Fruit fly (Drosophila melanogaster) whole organism, wandering third instar larva: Measurements from ENCODE around the gene Atg5.

Experiments
- Abd-B ChIP-seq: fragments of >200 bp; optimal IDR thresholded peaks from 2 replicates; lab custom pipeline; 2017; ENCODE audit warnings: missing biosample characterization, missing genetic modification characterization
- dsf ChIP-seq: sonication (Bioruptor generic); optimal IDR thresholded peaks from 2 replicates; lab custom pipeline; 2016; ENCODE audit warnings: missing biosample characterization, missing genetic modification characterization, borderline replicate concordance

DNA sequence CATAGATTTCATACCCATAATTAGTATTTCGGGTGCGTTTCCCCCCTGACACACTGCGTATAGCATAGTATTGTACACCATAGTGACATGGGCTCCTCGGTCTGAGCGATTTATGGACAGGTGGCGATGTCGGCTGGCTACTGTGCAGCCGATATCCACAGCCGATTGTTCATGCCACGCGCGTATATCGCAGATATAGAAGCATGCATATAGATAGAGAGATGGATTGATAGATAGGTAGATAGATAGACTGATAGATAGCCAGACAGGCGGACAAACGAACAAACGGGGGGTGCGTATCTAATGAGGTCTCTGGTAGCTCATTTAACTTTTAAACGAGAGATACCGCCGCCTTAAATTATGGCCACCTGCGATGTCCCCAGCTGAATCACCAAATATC lies 27.6 kb downstream of the Atg5 start:
- TF ChIP-seq dsf (GFP tag; lab: Kevin White, UChicago), result no peak
- no peak for TF ChIP-seq Abd-B (GFP tag; lab: Kevin White, UChicago)
